Worm (Caenorhabditis elegans): ENCODE measurements around the gene plk-1.

The plk-1 gene

ce11 chrIII:8085355-8085754 is 15.8 kb upstream of the plk-1 start, which contains the start of the genes K06H7.7 and grp-1:
K06H7.7 (minus strand) TSS chrIII:8085475.
grp-1 (plus strand) TSS chrIII:8085705.
- TF ChIP-seq bed-3 (GFP tag; optimal IDR thresholded peaks at IDR 0.05) (no peak), mab-5 (tag; optimal IDR thresholded peaks at IDR 0.05) (no peak), zip-8 (tag; optimal IDR thresholded peaks at IDR 0.05) (no peak), lsy-2 (tag; optimal IDR thresholded peaks at IDR 0.05) (peak; percentile 98), M03D4.4 (tag; optimal IDR thresholded peaks at IDR 0.05) (no peak), nhr-76 (tag; optimal IDR thresholded peaks at IDR 0.05) (no peak), ceh-83 (GFP tag; optimal IDR thresholded peaks at IDR 0.05) (no peak), sem-2 (GFP tag; optimal IDR thresholded peaks at IDR 0.05) (no peak), elt-1 (tag; optimal IDR thresholded peaks at IDR 0.05; ENCODE audit: borderline replicate concordance, insufficient read depth) (no peak), nhr-28 (tag; optimal IDR thresholded peaks at IDR 0.05) (no peak), nhr-12 (tag; optimal IDR thresholded peaks at IDR 0.05) (no peak), nhr-2 (tag; optimal IDR thresholded peaks at IDR 0.05) (no peak), flh-1 (GFP tag; optimal IDR thresholded peaks at IDR 0.05) (no peak), ces-1 (GFP tag; optimal IDR thresholded peaks at IDR 0.05) (peak; percentile 82), mep-1 (tag; optimal IDR thresholded peaks at IDR 0.05) (peak; percentile 25), unc-62 (GFP tag; optimal IDR thresholded peaks at IDR 0.05) (no peak), elt-3 (tag; optimal IDR thresholded peaks at IDR 0.05) (no peak), blmp-1 (tag; optimal IDR thresholded peaks at IDR 0.05) (no peak), tbx-8 (GFP tag; optimal IDR thresholded peaks at IDR 0.05) (no peak), nhr-237 (tag; optimal IDR thresholded peaks at IDR 0.05) (no peak), lin-32 (GFP tag; optimal IDR thresholded peaks at IDR 0.05) (no peak), ceh-43 (GFP tag; optimal IDR thresholded peaks at IDR 0.05) (no peak), pha-4 (tag; optimal IDR thresholded peaks at IDR 0.05) (peak; percentile 29)

- TF ChIP-seq lin-32 (GFP tag; optimal IDR thresholded peaks at IDR 0.05): no peak
- TF ChIP-seq ztf-11 (tag; optimal IDR thresholded peaks at IDR 0.05): no peak
- no peak for TF ChIP-seq snpc-4 (tag; optimal IDR thresholded peaks at IDR 0.05)
- TF ChIP-seq ceh-43 (GFP tag; optimal IDR thresholded peaks at IDR 0.05): no peak
- no peak for TF ChIP-seq unc-120 (tag; optimal IDR thresholded peaks at IDR 0.05; ENCODE audit: poor library complexity, severe bottlenecking)
- TF ChIP-seq nhr-237 (tag; optimal IDR thresholded peaks at IDR 0.05): no peak
- TF ChIP-seq bed-3 (GFP tag; optimal IDR thresholded peaks at IDR 0.05): no peak
Observed at ce11 chrIII:8088235-8088634, 12.9 kb upstream of the plk-1 start, which contains the start of gene vms-1. vms-1 (plus strand) TSS chrIII:8088535.

ce11 chrIII:8091408-8091807 is 9.7 kb upstream of the plk-1 start, which contains the start of gene idi-1:
idi-1 (plus strand) TSS chrIII:8091708.
- TF ChIP-seq mls-2 (tag; optimal IDR thresholded peaks at IDR 0.05): no peak
- no peak for TF ChIP-seq nhr-237 (tag; optimal IDR thresholded peaks at IDR 0.05)
- no peak for TF ChIP-seq bed-3 (GFP tag; optimal IDR thresholded peaks at IDR 0.05)
- no peak for TF ChIP-seq nhr-76 (tag; optimal IDR thresholded peaks at IDR 0.05)
- no peak for TF ChIP-seq tbx-8 (GFP tag; optimal IDR thresholded peaks at IDR 0.05)
- TF ChIP-seq lsy-2 (tag; optimal IDR thresholded peaks at IDR 0.05): no peak
- TF ChIP-seq lin-13 (tag; optimal IDR thresholded peaks at IDR 0.05): no peak
- no peak for TF ChIP-seq elt-1 (tag; optimal IDR thresholded peaks at IDR 0.05; ENCODE audit: borderline replicate concordance, insufficient read depth)
- no peak for TF ChIP-seq ztf-11 (tag; optimal IDR thresholded peaks at IDR 0.05)
- TF ChIP-seq elt-3 (tag; optimal IDR thresholded peaks at IDR 0.05): no peak
- TF ChIP-seq hlh-1 (tag; optimal IDR thresholded peaks at IDR 0.05): no peak
- no peak for TF ChIP-seq unc-120 (tag; optimal IDR thresholded peaks at IDR 0.05; ENCODE audit: poor library complexity, severe bottlenecking)
- no peak for TF ChIP-seq M03D4.4 (tag; optimal IDR thresholded peaks at IDR 0.05)
- no peak for TF ChIP-seq ceh-83 (GFP tag; optimal IDR thresholded peaks at IDR 0.05)
- TF ChIP-seq lin-32 (GFP tag; optimal IDR thresholded peaks at IDR 0.05): no peak
- TF ChIP-seq ces-1 (GFP tag; optimal IDR thresholded peaks at IDR 0.05): no peak
- no peak for TF ChIP-seq sem-2 (GFP tag; optimal IDR thresholded peaks at IDR 0.05)

- TF ChIP-seq lin-13 (tag; optimal IDR thresholded peaks at IDR 0.05) (no peak), nhr-2 (tag; optimal IDR thresholded peaks at IDR 0.05) (no peak), mls-2 (tag; optimal IDR thresholded peaks at IDR 0.05) (peak; percentile 19), bed-3 (GFP tag; optimal IDR thresholded peaks at IDR 0.05) (no peak), unc-62 (GFP tag; optimal IDR thresholded peaks at IDR 0.05) (peak; percentile 74), lsy-2 (tag; optimal IDR thresholded peaks at IDR 0.05) (peak; percentile 77), ces-1 (GFP tag; optimal IDR thresholded peaks at IDR 0.05) (peak; percentile 91), nhr-12 (tag; optimal IDR thresholded peaks at IDR 0.05) (no peak), nhr-237 (tag; optimal IDR thresholded peaks at IDR 0.05) (peak; percentile 53), unc-39 (tag; optimal IDR thresholded peaks at IDR 0.05) (no peak), mep-1 (tag; optimal IDR thresholded peaks at IDR 0.05) (peak; percentile 84), sptf-1 (tag; optimal IDR thresholded peaks at IDR 0.05) (no peak), pha-4 (tag; optimal IDR thresholded peaks at IDR 0.05) (peak; percentile 74), elt-1 (tag; optimal IDR thresholded peaks at IDR 0.05; ENCODE audit: borderline replicate concordance, insufficient read depth) (no peak), hlh-1 (tag; optimal IDR thresholded peaks at IDR 0.05) (peak; percentile 53)
Observed at ce11 chrIII:8093079-8093623, 8.0 kb upstream of the plk-1 start, which contains the start of gene K06H7.2. K06H7.2 (plus strand) TSS chrIII:8093573.
